Worm (Caenorhabditis elegans) whole organism, young adult: ENCODE measurements around the gene unc-58.

Experiments
- C06A6.2 ChIP-seq: fragments of 200-800 bp; sonication (Bioruptor generic); conservative IDR thresholded peaks from 2 replicates; pipeline ENCODE4 v1.3.6; 2022; ENCODE audit warnings: missing genetic modification characterization, missing compliant biosample characterization
- madf-8 ChIP-seq: fragments of 200-800 bp; sonication (Bioruptor generic); conservative IDR thresholded peaks from 2 replicates; pipeline ENCODE4 v1.3.6; 2022; ENCODE audit warnings: missing genetic modification reagents, missing genetic modification characterization, missing compliant biosample characterization

ce11 chrX:10130159-10130558 lies 2.8 kb downstream of the unc-58 start:
- TF ChIP-seq C06A6.2 (GFP tag; lab: Robert Waterston, UW) (no peak), madf-8 (no peak)
